Worm (Caenorhabditis elegans): Measurements from ENCODE around the gene perm-4.

DNA sequence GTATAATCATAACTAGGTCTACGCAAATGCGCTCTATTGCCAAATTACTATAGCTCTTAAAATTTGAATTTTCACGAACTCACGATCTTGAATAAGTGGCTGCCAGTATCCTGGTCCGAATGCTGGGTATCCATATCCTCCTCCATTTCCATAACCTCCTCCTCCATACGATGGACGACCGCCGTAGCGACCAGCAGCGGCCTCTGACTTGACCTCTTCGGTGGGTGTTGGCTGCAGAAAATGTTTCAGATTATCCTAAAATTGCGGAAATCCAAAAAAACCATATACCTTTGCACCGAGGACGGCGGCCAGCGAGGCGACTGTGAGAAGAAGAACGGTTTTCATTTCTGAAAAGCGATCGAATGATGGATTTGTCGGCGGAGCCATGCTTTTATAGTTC is at the start of gene perm-4:
- TF ChIP-seq skn-1 (tag; optimal IDR thresholded peaks at IDR 0.05) (no peak), ztf-11 (tag; optimal IDR thresholded peaks at IDR 0.05) (no peak), ama-1 (optimal IDR thresholded peaks at IDR 0.05) (no peak), ZK546.5 (tag; optimal IDR thresholded peaks at IDR 0.05) (no peak), attf-4 (tag; optimal IDR thresholded peaks at IDR 0.05) (no peak)

All from whole organism, L4 larva.